Fruit fly (Drosophila melanogaster): ENCODE measurements around the gene CG16888.
A peak's percentile ranks its signal among the peaks of the same experiment; 100 is the strongest.

The CG16888 gene

DNA sequence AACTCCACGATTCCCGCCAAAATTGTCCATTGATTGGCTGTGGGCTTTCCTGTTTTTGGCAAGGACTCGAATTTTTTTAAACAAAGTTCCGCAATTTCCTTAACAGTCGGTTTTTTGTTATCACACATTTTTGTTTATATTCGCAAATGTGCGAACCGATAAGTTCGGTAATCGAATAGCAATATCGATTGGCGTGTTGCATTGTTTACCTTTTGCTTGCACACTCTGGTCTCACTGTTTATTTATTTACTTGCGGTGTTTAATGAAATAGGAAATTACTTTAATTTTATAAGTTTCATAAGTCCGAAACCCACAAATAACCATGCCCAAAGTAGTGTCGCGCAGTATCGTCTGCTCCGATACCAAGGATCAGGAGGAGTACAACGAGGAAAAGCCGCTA lies 1.7 kb downstream of the CG16888 start, which contains the start of the genes Adat1 and CG16865 (continued):
- no peak for TF ChIP-seq corto (GFP tag; optimal IDR thresholded peaks at IDR 0.05)
- TF ChIP-seq Fer2 (tag; optimal IDR thresholded peaks at IDR 0.05) = no peak
- TF ChIP-seq CG16815 (GFP tag; optimal IDR thresholded peaks at IDR 0.05) = no peak
- TF ChIP-seq trem (tag; optimal IDR thresholded peaks at IDR 0.05) = peak; percentile 36
- no peak for TF ChIP-seq CG3281 (GFP tag; optimal IDR thresholded peaks at IDR 0.05)
- TF ChIP-seq Dad (GFP tag; optimal IDR thresholded peaks at IDR 0.05) = no peak
- no peak for TF ChIP-seq da (GFP tag; optimal IDR thresholded peaks at IDR 0.05)
- no peak for TF ChIP-seq fd102C (GFP tag; optimal IDR thresholded peaks at IDR 0.05)
- TF ChIP-seq HLH3B (GFP tag; IDR thresholded peaks at IDR 0.05) = no peak
- no peak for TF ChIP-seq fru (optimal IDR thresholded peaks at IDR 0.05)
- TF ChIP-seq CG7357 (GFP tag; IDR thresholded peaks at IDR 0.05) = no peak
- no peak for TF ChIP-seq MTF-1 (GFP tag; optimal IDR thresholded peaks at IDR 0.05; ENCODE audit: borderline replicate concordance)
- no peak for TF ChIP-seq Vsx1 (GFP tag; optimal IDR thresholded peaks at IDR 0.05)
- TF ChIP-seq crp (GFP tag; optimal IDR thresholded peaks at IDR 0.05) = no peak
- TF ChIP-seq pnt (GFP tag; optimal IDR thresholded peaks at IDR 0.05) = no peak
- TF ChIP-seq wdn (GFP tag; IDR thresholded peaks at IDR 0.05) = no peak
- no peak for TF ChIP-seq CG11696 (GFP tag; IDR thresholded peaks at IDR 0.05)
- TF ChIP-seq CG13775 (GFP tag; optimal IDR thresholded peaks at IDR 0.05) = no peak
- TF ChIP-seq CG17912 (GFP tag; optimal IDR thresholded peaks at IDR 0.05) = no peak
- 0 out of 3 replicates have a peak, but pooled peaks have one; percentile 15 for TF ChIP-seq knrl (GFP tag; IDR thresholded peaks at IDR 0.05; ENCODE audit: partially characterized antibody)
- no peak for TF ChIP-seq ftz-f1 (GFP tag; optimal IDR thresholded peaks at IDR 0.05)
- TF ChIP-seq p53 (GFP tag; optimal IDR thresholded peaks at IDR 0.05) = no peak
- no peak for TF ChIP-seq dysf (GFP tag; IDR thresholded peaks at IDR 0.05)
- TF ChIP-seq CG5180 (GFP tag; optimal IDR thresholded peaks at IDR 0.05) = no peak
- no peak for TF ChIP-seq ranshi (GFP tag; IDR thresholded peaks at IDR 0.05)
- no peak for TF ChIP-seq CG11456 (GFP tag; IDR thresholded peaks at IDR 0.05)
- no peak for TF ChIP-seq D19B (GFP tag; optimal IDR thresholded peaks at IDR 0.05)
- TF ChIP-seq CG8089 (GFP tag; optimal IDR thresholded peaks at IDR 0.05) = no peak
- TF ChIP-seq CG2202 (tag; optimal IDR thresholded peaks at IDR 0.05) = no peak
- TF ChIP-seq ind (GFP tag; optimal IDR thresholded peaks at IDR 0.05) = no peak
- no peak for TF ChIP-seq CG2129 (GFP tag; IDR thresholded peaks at IDR 0.05; ENCODE audit: partially characterized antibody)
- no peak for TF ChIP-seq CG30431 (GFP tag; optimal IDR thresholded peaks at IDR 0.05)
- peak; percentile 51; the same call in 1 of the 2 replicates for TF ChIP-seq amos (GFP tag; IDR thresholded peaks at IDR 0.05; ENCODE audit: partially characterized antibody)
- no peak for TF ChIP-seq jumu (GFP tag; optimal IDR thresholded peaks at IDR 0.05)
- no peak for TF ChIP-seq slou (GFP tag; optimal IDR thresholded peaks at IDR 0.05)
- TF ChIP-seq kni (GFP tag; optimal IDR thresholded peaks at IDR 0.05) = no peak
- TF ChIP-seq dmrt11E (tag; optimal IDR thresholded peaks at IDR 0.05) = no peak
- no peak for TF ChIP-seq tio (GFP tag; optimal IDR thresholded peaks at IDR 0.05)
- TF ChIP-seq pfk (GFP tag; optimal IDR thresholded peaks at IDR 0.05) = no peak
- no peak for TF ChIP-seq Ets97D (GFP tag; optimal IDR thresholded peaks at IDR 0.05)
- no peak for TF ChIP-seq Atf6 (GFP tag; IDR thresholded peaks at IDR 0.05)
- no peak for TF ChIP-seq rib (GFP tag; IDR thresholded peaks at IDR 0.05)
- TF ChIP-seq CG11504 (tag; optimal IDR thresholded peaks at IDR 0.05) = no peak
- TF ChIP-seq sens (GFP tag) = no peak
- no peak for TF ChIP-seq CG2678 (tag; optimal IDR thresholded peaks at IDR 0.05)
- TF ChIP-seq B-H1 (GFP tag; IDR thresholded peaks at IDR 0.05) = no peak
- TF ChIP-seq HmgZ (tag; optimal IDR thresholded peaks at IDR 0.05) = no peak
- no peak for TF ChIP-seq CG9727 (GFP tag; optimal IDR thresholded peaks at IDR 0.05)
- peak; percentile 61; the same call in 1 of the 2 replicates for TF ChIP-seq ato (GFP tag; IDR thresholded peaks at IDR 0.05; ENCODE audit: partially characterized antibody)
- TF ChIP-seq chinmo (GFP tag; IDR thresholded peaks at IDR 0.05; ENCODE audit: partially characterized antibody) = 0 out of 4 replicates have a peak, but pooled peaks have one; percentile 66
- no peak for TF ChIP-seq pita (GFP tag; optimal IDR thresholded peaks at IDR 0.05)

Data from whole organism, embryonic.